Worm (Caenorhabditis elegans): ENCODE results near the gene glb-1.
"Not testable (repeated sequence)": the region's sequence is repeated elsewhere in the genome, so short reads cannot be mapped to it uniquely, and the experiment has no call there.

The glb-1 gene

DNA sequence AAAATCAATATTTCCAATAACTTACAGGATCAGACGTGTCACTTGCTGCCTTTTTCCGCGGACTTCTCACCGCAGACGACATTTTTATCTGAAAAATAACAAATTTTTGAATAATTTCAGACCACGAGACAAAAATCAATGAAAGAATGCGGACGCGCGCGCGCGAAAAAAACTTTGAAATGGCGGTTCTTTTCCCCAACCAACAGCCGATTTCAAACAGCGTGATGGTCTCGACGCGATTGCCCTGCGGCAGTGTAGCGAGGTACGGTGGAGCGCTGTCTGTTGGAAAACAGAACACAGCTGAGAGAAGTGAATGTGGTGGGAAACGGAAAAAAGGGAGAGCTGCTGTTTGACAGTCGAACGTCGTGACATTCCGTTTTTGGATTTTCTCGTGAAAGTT is 19.0 kb downstream of the glb-1 start, which contains the start of gene lin-9 (continued):
- peak; percentile 59 for TF ChIP-seq him-1 (tag; optimal IDR thresholded peaks at IDR 0.05)
- TF ChIP-seq ama-1 (optimal IDR thresholded peaks at IDR 0.05) = no peak
- TF ChIP-seq ama-1 (GFP tag; optimal IDR thresholded peaks at IDR 0.05) = no peak
- peak; percentile 19 for TF ChIP-seq T07F8.4 (tag; optimal IDR thresholded peaks at IDR 0.05)
- TF ChIP-seq nhr-179 (tag; optimal IDR thresholded peaks at IDR 0.05) = no peak
- peak; percentile 97 for TF ChIP-seq xnd-1 (tag; optimal IDR thresholded peaks at IDR 0.05)
- TF ChIP-seq F10E7.11 (tag; optimal IDR thresholded peaks at IDR 0.05) = peak; percentile 49
- peak; percentile 96 for TF ChIP-seq ceh-27 (GFP tag; optimal IDR thresholded peaks at IDR 0.05)
- peak; percentile 75 for TF ChIP-seq tbp1 (GFP tag; optimal IDR thresholded peaks at IDR 0.05)
- TF ChIP-seq lin-35 (GFP tag; optimal IDR thresholded peaks at IDR 0.05) = peak; percentile 85 to 96 (median 86)
- peak; percentile 39 for TF ChIP-seq ets-4 (GFP tag; optimal IDR thresholded peaks at IDR 0.05)
- TF ChIP-seq nfya-2 (GFP tag; IDR thresholded peaks at IDR 0.05) = 0 out of 2 replicates have a peak, but pooled peaks have one; percentile 89
- peak; percentile 99 for TF ChIP-seq madf-6 (GFP tag; IDR thresholded peaks at IDR 0.05)
- peak; percentile 91 for TF ChIP-seq ZK185.1 (tag; optimal IDR thresholded peaks at IDR 0.05; ENCODE audit: poor library complexity, severe bottlenecking)
- peak; percentile 98 for TF ChIP-seq Y53G8AR.9 (GFP tag; conservative IDR thresholded peaks at IDR 0.05)
- TF ChIP-seq zfh-2 (GFP tag; conservative IDR thresholded peaks at IDR 0.05) = peak; percentile 98
- TF ChIP-seq C06A6.2 (GFP tag; conservative IDR thresholded peaks at IDR 0.05) = peak; percentile 86
- TF ChIP-seq sdz-38 (tag; optimal IDR thresholded peaks at IDR 0.05) = no peak
- no peak for TF ChIP-seq akir-1 (GFP tag; optimal IDR thresholded peaks at IDR 0.05)
- TF ChIP-seq let-607 (tag; optimal IDR thresholded peaks at IDR 0.05) = peak; percentile 88 to 91
- no peak for TF ChIP-seq nfya-1 (tag; optimal IDR thresholded peaks at IDR 0.05; ENCODE audit: borderline replicate concordance, insufficient read depth)
- TF ChIP-seq F33H1.4 (GFP tag; IDR thresholded peaks at IDR 0.05) = peak; percentile 100
- no peak for TF ChIP-seq sptf-2 (GFP tag; optimal IDR thresholded peaks at IDR 0.05)
- peak; percentile 85 for TF ChIP-seq Y56A3A.18 (GFP tag; IDR thresholded peaks at IDR 0.05)
- TF ChIP-seq die-1 (tag; optimal IDR thresholded peaks at IDR 0.05) = peak; percentile 34
- TF ChIP-seq hrde-1 (tag; optimal IDR thresholded peaks at IDR 0.05; ENCODE audit: borderline replicate concordance) = peak; percentile 85
- TF ChIP-seq cebp-2 (GFP tag; IDR thresholded peaks at IDR 0.05) = 0 out of 2 replicates have a peak, but pooled peaks have one; percentile 28
- TF ChIP-seq hlh-26 (GFP tag; conservative IDR thresholded peaks at IDR 0.05) = no peak
- TF ChIP-seq atf-7 (tag; optimal IDR thresholded peaks at IDR 0.05) = peak; percentile 86
- TF ChIP-seq F22D6.2 (tag; optimal IDR thresholded peaks at IDR 0.05) = peak; percentile 79
- TF ChIP-seq ztf-6 (GFP tag; IDR thresholded peaks at IDR 0.05) = 0 out of 2 replicates have a peak, but pooled peaks have one; percentile 40
- no peak for TF ChIP-seq mxl-1 (tag; optimal IDR thresholded peaks at IDR 0.05)
- TF ChIP-seq madf-10 (tag; optimal IDR thresholded peaks at IDR 0.05) = peak; percentile 86
- TF ChIP-seq chd-7 (tag; optimal IDR thresholded peaks at IDR 0.05) = peak; percentile 87
- peak; percentile 70 for TF ChIP-seq ztf-3 (GFP tag; optimal IDR thresholded peaks at IDR 0.05)
- TF ChIP-seq ceh-58 (GFP tag; IDR thresholded peaks at IDR 0.05) = no peak
- TF ChIP-seq lsl-1 (GFP tag; optimal IDR thresholded peaks at IDR 0.05) = peak; percentile 97

DNA sequence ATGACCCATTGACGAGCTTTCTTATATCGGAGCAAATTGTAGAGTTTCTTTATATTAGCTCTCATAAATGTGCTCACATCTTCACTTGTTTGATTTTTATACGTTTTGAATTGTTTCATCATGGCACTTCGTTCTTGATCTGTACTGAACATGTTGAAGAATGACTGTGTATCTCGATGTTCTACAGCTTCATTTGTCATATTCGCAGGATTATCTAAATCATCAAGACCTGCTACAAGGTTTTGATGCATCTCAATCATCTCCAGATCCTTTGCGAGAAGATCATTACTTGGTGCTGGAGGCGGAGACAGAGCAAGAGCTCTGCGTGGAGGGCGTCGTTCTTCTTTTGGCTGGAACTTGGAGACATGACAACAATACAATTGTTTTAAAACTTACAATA is 19.8 kb downstream of the glb-1 start:
- TF ChIP-seq madf-6 (GFP tag; IDR thresholded peaks at IDR 0.05) = no peak

DNA sequence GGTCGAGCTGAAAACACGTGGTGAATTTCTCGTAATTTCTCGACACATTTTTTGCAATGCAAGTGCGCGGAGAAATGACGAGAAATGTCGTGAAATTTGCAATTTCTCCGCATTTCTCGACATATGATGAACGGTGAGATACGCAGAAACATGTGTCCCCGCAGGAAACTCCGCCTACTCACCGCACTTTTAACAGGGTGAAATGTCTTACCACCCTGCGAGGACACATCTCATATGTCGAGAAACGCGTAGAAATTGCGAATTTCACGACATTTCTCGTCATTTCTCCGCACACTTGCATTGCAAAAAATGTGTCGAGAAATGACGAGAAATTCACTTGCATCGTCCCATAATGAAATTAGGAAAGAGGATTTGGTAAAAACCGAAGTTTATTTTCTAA is 22.0 kb downstream of the glb-1 start:
- TF ChIP-seq lsl-1 (GFP tag; optimal IDR thresholded peaks at IDR 0.05) (peak; percentile 12), dox-1 (GFP tag; IDR thresholded peaks at IDR 0.05) (peak; percentile 81), lin-54 (GFP tag; optimal IDR thresholded peaks at IDR 0.05) (peak; percentile 21), Y53G8AR.9 (GFP tag; conservative IDR thresholded peaks at IDR 0.05) (0 out of 2 replicates have a peak, but pooled peaks have one; percentile 45), madf-6 (GFP tag; IDR thresholded peaks at IDR 0.05) (peak; percentile 69), snpc-4 (tag; optimal IDR thresholded peaks at IDR 0.05) (peak in 1 of 4 experiments; percentile 39), mcd-1 (GFP tag; IDR thresholded peaks at IDR 0.05) (peak; percentile 56), nfyb-1 (GFP tag; IDR thresholded peaks at IDR 0.05) (0 out of 2 replicates have a peak, but pooled peaks have one; percentile 11), cebp-1 (tag; optimal IDR thresholded peaks at IDR 0.05) (peak; percentile 3), hmg-1.2 (GFP tag; IDR thresholded peaks at IDR 0.05) (0 out of 2 replicates have a peak, but pooled peaks have one; percentile 42), F33H1.4 (GFP tag; IDR thresholded peaks at IDR 0.05) (peak; percentile 69), F39B2.1 (GFP tag; IDR thresholded peaks at IDR 0.05) (peak; percentile 99)
- TF ChIP-seq snpc-4 (GFP tag; optimal IDR thresholded peaks at IDR 0.05); cebp-1 (GFP tag; IDR thresholded peaks at IDR 0.05): not testable (repeated sequence)
